Worm (Caenorhabditis elegans): Measurements from ENCODE around the gene W09G12.8.

- TF ChIP-seq lir-3 (tag; optimal IDR thresholded peaks at IDR 0.05; ENCODE audit: poor library complexity) (no peak), skn-1 (tag; optimal IDR thresholded peaks at IDR 0.05) (no peak), aly-2 (tag; optimal IDR thresholded peaks at IDR 0.05) (no peak)
Measured at ce11 chrIV:1238147-1238546, 12.2 kb downstream of the W09G12.8 start.
